Fruit fly (Drosophila melanogaster) whole organism, embryonic: ENCODE results near the gene Ccn.

Source experiments
- Atf-2 ChIP-seq: fragments of 200-800 bp; sonication (Bioruptor generic); optimal IDR thresholded peaks from 2 replicates; lab custom pipeline; 2016; ENCODE audit warnings: missing biosample characterization, missing genetic modification characterization
- Atf6 ChIP-seq: fragments of 200-800 bp; sonication (Bioruptor generic); IDR thresholded peaks from 2 replicates; pipeline ENCODE4 v1.3.6; 2022; ENCODE audit warnings: missing biosample characterization, missing genetic modification characterization
- CG10543 ChIP-seq: fragments of 200-800 bp; sonication (Bioruptor generic); optimal IDR thresholded peaks from 3 replicates; lab custom pipeline; 2017; ENCODE audit warnings: missing biosample characterization, mild to moderate bottlenecking, missing genetic modification characterization, moderate library complexity
- CG11560 ChIP-seq: fragments of 200-800 bp; sonication (Bioruptor generic); IDR thresholded peaks from 3 replicates; pipeline ENCODE4 v1.3.6; 2022; ENCODE audit warnings: missing biosample characterization, missing genetic modification characterization
- CG11695 ChIP-seq: fragments of 200-800 bp; sonication (Bioruptor generic); IDR thresholded peaks from 3 replicates; pipeline ENCODE4 v1.3.6; 2022; ENCODE audit warnings: missing biosample characterization, missing genetic modification characterization
- CG1529 ChIP-seq: fragments of 200-800 bp; sonication (Bioruptor generic); optimal IDR thresholded peaks from 3 replicates; lab custom pipeline; 2018; ENCODE audit warnings: missing biosample characterization, missing genetic modification characterization
- CG1647 ChIP-seq: fragments of 200-800 bp; sonication (Bioruptor generic); optimal IDR thresholded peaks from 3 replicates; lab custom pipeline; 2016; ENCODE audit warnings: missing biosample characterization, missing genetic modification characterization
- CG18262 ChIP-seq: fragments of 200-800 bp; optimal IDR thresholded peaks from 3 replicates; lab custom pipeline; 2019; ENCODE audit warnings: missing biosample characterization, mild to moderate bottlenecking, missing genetic modification characterization, moderate library complexity
- CG31388 ChIP-seq: fragments of 200-800 bp; sonication (Bioruptor generic); optimal IDR thresholded peaks from 2 replicates; lab custom pipeline; 2016; ENCODE audit warnings: missing biosample characterization, missing genetic modification characterization
- CG34224 ChIP-seq: fragments of 200-800 bp; sonication (Bioruptor generic); IDR thresholded peaks from 3 replicates; pipeline ENCODE4 v1.3.6; 2022; ENCODE audit warnings: missing biosample characterization, missing genetic modification characterization; ENCODE audit not compliant: partially characterized antibody
- CG43689 ChIP-seq: fragments of 200-800 bp; sonication (Bioruptor generic); IDR thresholded peaks from 2 replicates; pipeline ENCODE4 v1.3.6; 2022; ENCODE audit warnings: missing biosample characterization, missing genetic modification characterization
- CG5953 ChIP-seq: fragments of 200-800 bp; sonication (Bioruptor generic); IDR thresholded peaks from 2 replicates; pipeline ENCODE4 v1.3.6; 2022; ENCODE audit warnings: missing biosample characterization, missing genetic modification characterization
- CG7745 ChIP-seq: fragments of 200-800 bp; sonication (Bioruptor generic); optimal IDR thresholded peaks from 2 replicates; lab custom pipeline; 2018; ENCODE audit warnings: missing biosample characterization, mild to moderate bottlenecking, missing genetic modification characterization, moderate library complexity
- CG8359 ChIP-seq: fragments of 200-800 bp; sonication (Bioruptor generic); optimal IDR thresholded peaks from 2 replicates; lab custom pipeline; 2017; ENCODE audit warnings: missing biosample characterization, mild to moderate bottlenecking, missing genetic modification characterization, borderline replicate concordance
- CG9817 ChIP-seq: fragments of 200-800 bp; sonication (Bioruptor generic); optimal IDR thresholded peaks from 2 replicates; lab custom pipeline; 2018; ENCODE audit warnings: missing biosample characterization, mild to moderate bottlenecking, missing genetic modification characterization, moderate library complexity
- CTCF ChIP-seq: fragments of 200-800 bp; sonication (Bioruptor generic); optimal IDR thresholded peaks from 2 replicates; lab custom pipeline; 2017; ENCODE audit warnings: missing biosample characterization, mild to moderate bottlenecking, missing genetic modification characterization, moderate library complexity
- Camta ChIP-seq: fragments of 200-800 bp; sonication (Bioruptor generic); optimal IDR thresholded peaks from 2 replicates; lab custom pipeline; 2016; ENCODE audit warnings: missing biosample characterization, missing genetic modification characterization
- Deaf1 ChIP-seq: fragments of 200-800 bp; optimal IDR thresholded peaks from 3 replicates; lab custom pipeline; 2019; ENCODE audit warnings: missing biosample characterization, mild to moderate bottlenecking, missing genetic modification characterization, moderate library complexity
- Doc2 ChIP-seq: fragments of 200-800 bp; sonication (Bioruptor generic); IDR thresholded peaks from 2 replicates; pipeline ENCODE4 v1.3.6; 2022; ENCODE audit warnings: missing biosample characterization, missing genetic modification characterization
- Drgx ChIP-seq: fragments of 200-800 bp; sonication (Bioruptor generic); IDR thresholded peaks from 2 replicates; pipeline ENCODE4 v1.3.6; 2022; ENCODE audit warnings: missing biosample characterization, missing genetic modification characterization
- GATAe ChIP-seq: fragments of 200-800 bp; sonication (Bioruptor generic); conservative IDR thresholded peaks from 2 replicates; pipeline ENCODE4 v1.3.6; 2022; ENCODE audit warnings: missing biosample characterization, missing genetic modification characterization
- H15 ChIP-seq: fragments of 200-800 bp; sonication (Bioruptor generic); IDR thresholded peaks from 3 replicates; pipeline ENCODE4 v1.3.6; 2022; ENCODE audit warnings: missing biosample characterization, missing genetic modification characterization
- Hmx ChIP-seq: fragments of 200-800 bp; sonication (Bioruptor generic); optimal IDR thresholded peaks from 2 replicates; lab custom pipeline; 2016; ENCODE audit warnings: missing biosample characterization, missing genetic modification characterization
- Hr78 ChIP-seq, 2 experiments: fragments of 200-800 bp in 1 of 2; fragments of >200 bp in 1 of 2; sonication (Bioruptor generic) in 1 of 2; optimal IDR thresholded peaks; 2 replicates each; lab custom pipeline; 2017 to 2019; ENCODE audit warnings: missing biosample characterization in 2 of 2, missing genetic modification characterization in 2 of 2, mild to moderate bottlenecking in 1 of 2, moderate library complexity in 1 of 2
- Lim3 ChIP-seq: fragments of 200-800 bp; sonication (Bioruptor generic); IDR thresholded peaks from 2 replicates; pipeline ENCODE4 v1.3.6; 2022; ENCODE audit warnings: missing biosample characterization, missing genetic modification characterization
- Nf-YC ChIP-seq: fragments of 200-800 bp; optimal IDR thresholded peaks from 3 replicates; lab custom pipeline; 2019; ENCODE audit warnings: missing biosample characterization, mild to moderate bottlenecking, missing genetic modification characterization, moderate library complexity
- YL-1 ChIP-seq: fragments of 200-800 bp; sonication (Bioruptor generic); optimal IDR thresholded peaks from 3 replicates; lab custom pipeline; 2017; ENCODE audit warnings: missing biosample characterization, mild to moderate bottlenecking, missing genetic modification characterization
- ap ChIP-seq: fragments of 200-800 bp; sonication (Bioruptor generic); IDR thresholded peaks from 2 replicates; pipeline ENCODE4 v1.3.6; 2022; ENCODE audit warnings: missing biosample characterization, missing genetic modification characterization
- bowl ChIP-seq: fragments of 200-800 bp; sonication (Bioruptor generic); IDR thresholded peaks from 2 replicates; pipeline ENCODE4 v1.3.6; 2022; ENCODE audit warnings: missing biosample characterization, missing genetic modification characterization
- cato ChIP-seq: fragments of 200-800 bp; sonication (Bioruptor generic); optimal IDR thresholded peaks from 2 replicates; lab custom pipeline; 2016; ENCODE audit warnings: missing biosample characterization, missing genetic modification characterization, borderline replicate concordance
- caup ChIP-seq: fragments of 200-800 bp; sonication (Bioruptor generic); optimal IDR thresholded peaks from 3 replicates; lab custom pipeline; 2017; ENCODE audit warnings: missing biosample characterization, mild to moderate bottlenecking, missing genetic modification characterization, moderate library complexity; ENCODE audit not compliant: severe bottlenecking
- crp ChIP-seq, 2 experiments: fragments of 200-800 bp; sonication (Bioruptor generic); optimal IDR thresholded peaks; 2 replicates in 1 of 2; 3 replicates in 1 of 2; lab custom pipeline; 2017; ENCODE audit warnings: missing biosample characterization in 2 of 2, missing genetic modification characterization in 2 of 2, mild to moderate bottlenecking in 1 of 2, moderate library complexity in 1 of 2
- danr ChIP-seq: fragments of 200-800 bp; sonication (Bioruptor generic); IDR thresholded peaks from 2 replicates; pipeline ENCODE4 v1.3.6; 2022; ENCODE audit warnings: missing biosample characterization, missing genetic modification characterization
- fd64A ChIP-seq: fragments of 200-800 bp; sonication (Bioruptor generic); optimal IDR thresholded peaks from 3 replicates; lab custom pipeline; 2018; ENCODE audit warnings: missing biosample characterization, mild to moderate bottlenecking, missing genetic modification characterization
- gsb ChIP-seq: fragments of 200-800 bp; sonication (Bioruptor generic); IDR thresholded peaks from 2 replicates; pipeline ENCODE4 v1.3.6; 2022; ENCODE audit warnings: missing biosample characterization, missing genetic modification characterization
- ham ChIP-seq: fragments of 200-800 bp; sonication (Bioruptor generic); IDR thresholded peaks from 2 replicates; pipeline ENCODE4 v1.3.6; 2022; ENCODE audit warnings: missing biosample characterization, missing genetic modification characterization
- her ChIP-seq: fragments of 200-800 bp; sonication (Bioruptor generic); optimal IDR thresholded peaks from 2 replicates; lab custom pipeline; 2016; ENCODE audit warnings: missing biosample characterization, missing genetic modification characterization
- mirr ChIP-seq: fragments of 200-800 bp; sonication (Bioruptor generic); optimal IDR thresholded peaks from 3 replicates; lab custom pipeline; 2018; ENCODE audit warnings: missing biosample characterization, mild to moderate bottlenecking, missing genetic modification characterization
- nerfin-2 ChIP-seq: fragments of 200-800 bp; sonication (Bioruptor generic); IDR thresholded peaks from 2 replicates; pipeline ENCODE4 v1.3.6; 2022; ENCODE audit warnings: missing biosample characterization, missing genetic modification characterization; ENCODE audit not compliant: partially characterized antibody
- odd ChIP-seq: fragments of 200-800 bp; sonication (Bioruptor generic); optimal IDR thresholded peaks from 2 replicates; lab custom pipeline; 2017; ENCODE audit warnings: missing biosample characterization, mild to moderate bottlenecking, missing genetic modification characterization
- otp ChIP-seq: fragments of 200-800 bp; sonication (Bioruptor generic); IDR thresholded peaks from 3 replicates; pipeline ENCODE4, ENCODE4 v1.3.6; 2022; ENCODE audit warnings: missing biosample characterization, missing genetic modification characterization
- sens-2 ChIP-seq: fragments of 200-800 bp; sonication (Bioruptor generic); IDR thresholded peaks from 2 replicates; pipeline ENCODE4 v1.3.6; 2022; ENCODE audit warnings: missing biosample characterization, missing genetic modification characterization
- slp2 ChIP-seq: fragments of 200-800 bp; sonication (Bioruptor generic); optimal IDR thresholded peaks from 2 replicates; lab custom pipeline; 2016; ENCODE audit warnings: missing biosample characterization, missing genetic modification characterization
- tin ChIP-seq: fragments of 200-800 bp; sonication (Bioruptor generic); optimal IDR thresholded peaks from 3 replicates; lab custom pipeline; 2016; ENCODE audit warnings: missing biosample characterization, missing genetic modification characterization
- wdn ChIP-seq: fragments of 200-800 bp; sonication (Bioruptor generic); IDR thresholded peaks from 2 replicates; pipeline ENCODE4 v1.3.6; 2022; ENCODE audit warnings: missing biosample characterization, missing genetic modification characterization
- wor ChIP-seq: fragments of 200-800 bp; sonication (Bioruptor generic); IDR thresholded peaks from 2 replicates; pipeline ENCODE4 v1.3.6; 2022; ENCODE audit warnings: missing biosample characterization, missing genetic modification characterization
- zfh1 ChIP-seq: fragments of 200-800 bp; sonication (Bioruptor generic); IDR thresholded peaks from 3 replicates; pipeline ENCODE4 v1.3.6; 2022; ENCODE audit warnings: missing biosample characterization, missing genetic modification characterization

Ccn gene

dm6 chr3L:17754285-17754684 lies 64.5 kb downstream of the Ccn start (continued):
- no peak for TF ChIP-seq Lim3 (GFP tag; lab: Robert Waterston, UW)
- TF ChIP-seq CG43689 (GFP tag; lab: Robert Waterston, UW) = no peak
- peak; percentile 53 for TF ChIP-seq CG10543 (GFP tag; lab: Kevin White, UChicago)
- TF ChIP-seq CG7745 (tag; lab: Kevin White, UChicago) = no peak
- TF ChIP-seq CG11695 (GFP tag; lab: Robert Waterston, UW) = no peak
- TF ChIP-seq H15 = no peak

- TF ChIP-seq Hmx = no peak
- peak; percentile 46 for TF ChIP-seq YL-1 (GFP tag; lab: Kevin White, UChicago)
- TF ChIP-seq Atf6 = no peak
- no peak for TF ChIP-seq Nf-YC (tag; lab: Kevin White, UChicago)
- peak; percentile 45 for TF ChIP-seq fd64A (GFP tag; lab: Kevin White, UChicago)
- peak in 1 of 2 experiments; percentile 72 for TF ChIP-seq Hr78 (GFP tag; optimal IDR thresholded peaks at IDR 0.05; lab: Kevin White, UChicago)
- TF ChIP-seq sens-2 (GFP tag; lab: Robert Waterston, UW) = peak; percentile 55; the same call in 1 of the 2 replicates
- TF ChIP-seq GATAe (GFP tag; lab: Robert Waterston, UW) = no peak
- TF ChIP-seq Deaf1 (tag; lab: Kevin White, UChicago) = peak; percentile 55
- TF ChIP-seq nerfin-2 (GFP tag; lab: Robert Waterston, UW) = no peak
- peak; percentile 49; the same call in 1 of the 2 replicates for TF ChIP-seq danr (GFP tag; lab: Robert Waterston, UW)
- TF ChIP-seq mirr (GFP tag; lab: Kevin White, UChicago) = no peak
- no peak for TF ChIP-seq CG43689 (GFP tag; lab: Robert Waterston, UW)
- peak; percentile 37 for TF ChIP-seq CG9817 (tag; lab: Kevin White, UChicago)
- no peak for TF ChIP-seq bowl (GFP tag; lab: Robert Waterston, UW)
- peak; percentile 70 for TF ChIP-seq Camta (GFP tag; lab: Kevin White, UChicago)
- TF ChIP-seq gsb (GFP tag; lab: Robert Waterston, UW) = no peak
- no peak for TF ChIP-seq caup (GFP tag; lab: Kevin White, UChicago)
- TF ChIP-seq Doc2 (GFP tag; lab: Robert Waterston, UW) = no peak
- 0 out of 3 replicates have a peak, but pooled peaks have one; percentile 57 for TF ChIP-seq otp (GFP tag; lab: Robert Waterston, UW)
- peak; percentile 97 for TF ChIP-seq CG18262 (tag; lab: Kevin White, UChicago)
- peak; percentile 75 for TF ChIP-seq CG8359 (GFP tag; lab: Kevin White, UChicago)
- peak; percentile 80 for TF ChIP-seq tin
- peak; percentile 52 for TF ChIP-seq CTCF
- TF ChIP-seq cato = peak; percentile 63
- peak; percentile 62 for TF ChIP-seq wor (GFP tag; lab: Robert Waterston, UW)
- TF ChIP-seq CG5953 = no peak
- TF ChIP-seq CG1647 (GFP tag; lab: Kevin White, UChicago) = peak; percentile 24
- TF ChIP-seq wdn = no peak
- no peak for TF ChIP-seq her (GFP tag; lab: Kevin White, UChicago)
- TF ChIP-seq CG1529 (GFP tag; lab: Kevin White, UChicago) = peak; percentile 88
- TF ChIP-seq CG11560 = no peak
- TF ChIP-seq Atf-2 = peak; percentile 64
- peak; percentile 32 for TF ChIP-seq slp2
- peak; percentile 71 for TF ChIP-seq odd (GFP tag; lab: Kevin White, UChicago)
- peak; percentile 78 for TF ChIP-seq zfh1 (GFP tag; lab: Robert Waterston, UW)
- peak; percentile 36; the same call in 1 of the 2 replicates for TF ChIP-seq Drgx (GFP tag; lab: Robert Waterston, UW)
- peak; percentile 32 for TF ChIP-seq CG31388 (GFP tag; lab: Kevin White, UChicago)
- no peak for TF ChIP-seq ham (GFP tag; lab: Robert Waterston, UW)
- peak in 1 of 2 experiments; percentile 33 for TF ChIP-seq crp (GFP tag; optimal IDR thresholded peaks at IDR 0.05; lab: Kevin White, UChicago)
- peak; percentile 47; the same call in 1 of the 2 replicates for TF ChIP-seq ap (GFP tag; lab: Robert Waterston, UW)
- no peak for TF ChIP-seq CG34224 (GFP tag; lab: Robert Waterston, UW)
These were observed 67.6 kb downstream of the Ccn start for dm6 chr3L:17757156-17758083.
